Worm (Caenorhabditis elegans) whole organism, L4 larva: ENCODE measurements around the gene sedl-1.

Source experiments
- F37D6.2 ChIP-seq: sonication (generic microtip); optimal IDR thresholded peaks from 2 replicates; lab custom pipeline; 2016; ENCODE audit warnings: mild to moderate bottlenecking, missing genetic modification characterization, missing compliant biosample characterization
- T20F7.1 ChIP-seq: fragments of 200-800 bp; sonication (Bioruptor generic); optimal IDR thresholded peaks from 2 replicates; lab custom pipeline; 2018; ENCODE audit warnings: mild to moderate bottlenecking, missing genetic modification characterization, missing compliant biosample characterization
- T26A8.4 ChIP-seq: fragments of 200-800 bp; sonication (Bioruptor generic); IDR thresholded peaks from 2 replicates; pipeline ENCODE4 v1.3.6; 2022; ENCODE audit warnings: missing genetic modification characterization, missing compliant biosample characterization
- Y5F2A.4 ChIP-seq: fragments of 200-800 bp; sonication (Bioruptor generic); optimal IDR thresholded peaks from 2 replicates; lab custom pipeline; 2018; ENCODE audit warnings: mild to moderate bottlenecking, missing genetic modification characterization, missing compliant biosample characterization
- arid-1 ChIP-seq: fragments of 200-800 bp; sonication (Bioruptor generic); conservative IDR thresholded peaks from 2 replicates; pipeline ENCODE4 v1.3.6; 2022; ENCODE audit warnings: missing genetic modification reagents, missing genetic modification characterization, missing compliant biosample characterization
- ceh-20 ChIP-seq: fragments of 200-800 bp; sonication (Bioruptor generic); IDR thresholded peaks from 2 replicates; pipeline ENCODE4 v1.3.6; 2022; ENCODE audit warnings: missing genetic modification reagents, missing genetic modification characterization, missing compliant biosample characterization
- ceh-32 ChIP-seq: sonication (generic microtip); optimal IDR thresholded peaks from 2 replicates; lab custom pipeline; 2016; ENCODE audit warnings: mild to moderate bottlenecking, missing genetic modification characterization, missing compliant biosample characterization; ENCODE audit not compliant: poor library complexity
- ces-1 ChIP-seq: fragments of 150-350 bp; sonication (generic microtip); optimal IDR thresholded peaks from 4 replicates; lab custom pipeline; 2014; ENCODE audit warnings: missing biosample characterization, missing genetic modification reagents, missing genetic modification characterization
- daf-19 ChIP-seq: fragments of 200-800 bp; sonication (Bioruptor generic); conservative IDR thresholded peaks from 2 replicates; pipeline ENCODE4 v1.3.6; 2022; ENCODE audit warnings: missing genetic modification characterization, missing compliant biosample characterization
- dmd-8 ChIP-seq: fragments of 200-800 bp; sonication (Bioruptor generic); IDR thresholded peaks from 2 replicates; pipeline ENCODE4 v1.3.6; 2022; ENCODE audit warnings: missing genetic modification characterization, missing compliant biosample characterization
- duxl-1 ChIP-seq: sonication (generic microtip); optimal IDR thresholded peaks from 2 replicates; lab custom pipeline; 2016; ENCODE audit warnings: mild to moderate bottlenecking, missing genetic modification characterization, moderate library complexity, missing compliant biosample characterization; ENCODE audit not compliant: poor library complexity
- dve-1 ChIP-seq: sonication (generic microtip); optimal IDR thresholded peaks from 2 replicates; lab custom pipeline; 2017; ENCODE audit warnings: antibody characterized with exemption, mild to moderate bottlenecking, missing genetic modification characterization, missing compliant biosample characterization; ENCODE audit not compliant: insufficient read depth
- egl-27 ChIP-seq: sonication (generic microtip); optimal IDR thresholded peaks from 3 replicates; lab custom pipeline; 2017; ENCODE audit warnings: missing biosample characterization, missing genetic modification reagents, missing genetic modification characterization
- lim-7 ChIP-seq: fragments of 200-800 bp; sonication (Bioruptor generic); IDR thresholded peaks from 2 replicates; pipeline ENCODE4 v1.3.6; 2022; ENCODE audit warnings: missing genetic modification characterization, missing compliant biosample characterization
- lin-1 ChIP-seq: fragments of 200-800 bp; sonication (Bioruptor generic); IDR thresholded peaks from 2 replicates; pipeline ENCODE4 v1.3.6; 2022; ENCODE audit warnings: missing genetic modification reagents, missing genetic modification characterization, missing compliant biosample characterization
- lin-13 ChIP-seq: fragments of 150-350 bp; optimal IDR thresholded peaks from 2 replicates; lab custom pipeline; 2014; ENCODE audit warnings: missing biosample characterization, missing genetic modification reagents, missing genetic modification characterization
- lin-15B ChIP-seq: fragments of 150-350 bp; sonication (generic microtip); optimal IDR thresholded peaks from 3 replicates; lab custom pipeline; 2014; ENCODE audit warnings: missing biosample characterization, missing genetic modification characterization
- lin-38 ChIP-seq: fragments of 200-800 bp; sonication (Bioruptor generic); IDR thresholded peaks from 2 replicates; pipeline ENCODE4 v1.3.6; 2022; ENCODE audit warnings: missing genetic modification reagents, missing genetic modification characterization, missing compliant biosample characterization
- lsy-2 ChIP-seq, 2 experiments: fragments of 150-350 bp in 1 of 2; sonication (generic microtip) in 1 of 2; optimal IDR thresholded peaks; 2 replicates each; lab custom pipeline; 2014 to 2017; ENCODE audit warnings: missing biosample characterization in 2 of 2, missing genetic modification characterization in 2 of 2
- madf-5 ChIP-seq, 2 experiments: fragments of 200-800 bp; sonication (Bioruptor generic); IDR thresholded peaks; 2 replicates each; pipeline ENCODE4 v1.3.6; 2022; ENCODE audit warnings: missing compliant biosample characterization in 2 of 2, missing genetic modification characterization in 2 of 2
- mdt-29 ChIP-seq: fragments of 200-800 bp; sonication (Bioruptor generic); IDR thresholded peaks from 2 replicates; pipeline ENCODE4 v1.3.6; 2022; ENCODE audit warnings: missing genetic modification reagents, missing genetic modification characterization, missing compliant biosample characterization
- nhr-76 ChIP-seq: fragments of 150-350 bp; optimal IDR thresholded peaks from 2 replicates; lab custom pipeline; 2014; ENCODE audit warnings: missing biosample characterization, missing genetic modification characterization
- nhr-77 ChIP-seq: fragments of 150-350 bp; optimal IDR thresholded peaks from 2 replicates; lab custom pipeline; 2014; ENCODE audit warnings: missing biosample characterization, missing genetic modification characterization
- pha-4 ChIP-seq, 2 experiments: fragments of 150-350 bp in 1 of 2; fragments of 200-800 bp in 1 of 2; sonication (Bioruptor generic) in 1 of 2; IDR thresholded peaks in 1 of 2; optimal IDR thresholded peaks in 1 of 2; 2 replicates each; pipeline versions ENCODE4 v1.3.6 to Lab custom; 2014 to 2022; ENCODE audit warnings: missing genetic modification characterization in 2 of 2, missing genetic modification reagents in 2 of 2, missing biosample characterization in 1 of 2, missing compliant biosample characterization in 1 of 2
- spr-1 ChIP-seq: sonication (generic microtip); optimal IDR thresholded peaks from 2 replicates; lab custom pipeline; 2016; ENCODE audit warnings: mild to moderate bottlenecking, missing genetic modification characterization, missing compliant biosample characterization
- zfp-3 ChIP-seq: fragments of 200-800 bp; sonication (Bioruptor generic); conservative IDR thresholded peaks from 2 replicates; pipeline ENCODE4 v1.3.6; 2022; ENCODE audit warnings: missing genetic modification reagents, missing genetic modification characterization, missing compliant biosample characterization

sedl-1 gene

ce11 chrX:1389382-1389983 is 50.6 kb downstream of the sedl-1 start (continued):
- TF ChIP-seq lin-38 (peak; percentile 72), dmd-8 (GFP tag; lab: Robert Waterston, UW) (0 out of 2 replicates have a peak, but pooled peaks have one; percentile 61), T26A8.4 (peak; percentile 98), F37D6.2 (tag; lab: Kevin White, UChicago) (peak; percentile 97), ceh-32 (tag; lab: Kevin White, UChicago) (peak; percentile 77), arid-1 (no peak; the same call in 1 of the 2 replicates), lim-7 (GFP tag; lab: Robert Waterston, UW) (no peak), ceh-20 (GFP tag; lab: Robert Waterston, UW) (peak; percentile 75), dve-1 (tag; lab: Kevin White, UChicago) (peak; percentile 94), lin-15B (no peak), nhr-77 (peak; percentile 99), lin-13 (peak; percentile 95), ces-1 (GFP tag; lab: Kevin White, UChicago) (peak; percentile 88), zfp-3 (GFP tag; lab: Robert Waterston, UW) (peak; percentile 74), lin-1 (peak; percentile 64; the same call in 1 of the 2 replicates), daf-19 (GFP tag; lab: Robert Waterston, UW) (peak; percentile 82; the same call in 1 of the 2 replicates), spr-1 (peak; percentile 96), madf-5 (GFP tag; IDR thresholded peaks at IDR 0.05; lab: Robert Waterston, UW) (no peak), egl-27 (no peak), lsy-2 (tag; optimal IDR thresholded peaks at IDR 0.05; lab: Kevin White, UChicago) (peak; percentile 92 to 93), mdt-29 (GFP tag; lab: Robert Waterston, UW) (no peak; the same call in 1 of the 2 replicates), nhr-76 (tag; lab: Kevin White, UChicago) (peak; percentile 89), pha-4 (GFP tag; IDR thresholded peaks at IDR 0.05; lab: Robert Waterston, UW) (peak; percentile 79), pha-4 (tag; optimal IDR thresholded peaks at IDR 0.05; lab: Kevin White, UChicago) (no peak), duxl-1 (tag; lab: Kevin White, UChicago) (peak; percentile 97), Y5F2A.4 (peak; percentile 61), T20F7.1 (peak; percentile 88)
